Worm (Caenorhabditis elegans) whole organism, late embryonic: Measurements from ENCODE around the gene F19F10.11.

Experiments
- T23F11.4 ChIP-seq: fragments of 200-800 bp; sonication (Bioruptor generic); optimal IDR thresholded peaks from 2 replicates; lab custom pipeline; 2018; ENCODE audit warnings: mild to moderate bottlenecking, missing genetic modification characterization, missing compliant biosample characterization
- ceh-24 ChIP-seq: sonication (generic microtip); optimal IDR thresholded peaks from 2 replicates; lab custom pipeline; 2016; ENCODE audit warnings: mild to moderate bottlenecking, missing genetic modification characterization, missing compliant biosample characterization
- nhr-11 ChIP-seq: fragments of 150-350 bp; optimal IDR thresholded peaks from 2 replicates; lab custom pipeline; 2014; ENCODE audit warnings: missing biosample characterization, missing genetic modification characterization
- pqm-1 ChIP-seq: sonication (generic microtip); optimal IDR thresholded peaks from 2 replicates; lab custom pipeline; 2016; ENCODE audit warnings: missing genetic modification characterization, missing compliant biosample characterization
- sox-2 ChIP-seq: fragments of 200-800 bp; sonication (Bioruptor generic); IDR thresholded peaks from 2 replicates; pipeline ENCODE4 v1.3.6; 2022; ENCODE audit warnings: missing genetic modification reagents, missing genetic modification characterization, missing compliant biosample characterization
- unc-86 ChIP-seq: sonication (generic microtip); optimal IDR thresholded peaks from 2 replicates; lab custom pipeline; 2016; ENCODE audit warnings: missing genetic modification characterization, missing compliant biosample characterization

DNA sequence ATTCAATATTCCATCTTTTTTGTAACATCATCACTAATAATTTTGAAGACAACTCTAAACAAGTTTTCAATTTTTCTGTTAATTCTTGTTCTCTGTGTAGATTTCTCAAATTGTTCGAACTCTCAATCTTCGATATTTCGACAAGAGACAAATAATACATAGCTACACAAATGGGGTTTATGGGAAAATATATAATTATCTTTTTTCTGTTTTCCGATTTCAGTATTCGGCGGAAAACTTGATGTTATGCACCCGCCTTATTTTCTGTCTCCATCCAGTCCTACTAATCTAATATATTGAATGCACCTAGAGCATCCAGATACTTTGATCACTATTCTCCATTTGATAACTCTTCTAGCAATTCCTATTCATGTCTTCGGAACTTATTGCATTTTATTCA is 48.5 kb downstream of the F19F10.11 start, which contains the start of gene srh-268:
- no peak for TF ChIP-seq pqm-1 (tag; lab: Kevin White, UChicago)
- no peak for TF ChIP-seq unc-86 (tag; lab: Kevin White, UChicago)
- TF ChIP-seq T23F11.4 (GFP tag; lab: Kevin White, UChicago), result no peak
- TF ChIP-seq nhr-11, result no peak
- no peak for TF ChIP-seq sox-2
- TF ChIP-seq ceh-24 (tag; lab: Kevin White, UChicago), result no peak
